Worm (Caenorhabditis elegans): ENCODE results near the gene nra-1.

DNA sequence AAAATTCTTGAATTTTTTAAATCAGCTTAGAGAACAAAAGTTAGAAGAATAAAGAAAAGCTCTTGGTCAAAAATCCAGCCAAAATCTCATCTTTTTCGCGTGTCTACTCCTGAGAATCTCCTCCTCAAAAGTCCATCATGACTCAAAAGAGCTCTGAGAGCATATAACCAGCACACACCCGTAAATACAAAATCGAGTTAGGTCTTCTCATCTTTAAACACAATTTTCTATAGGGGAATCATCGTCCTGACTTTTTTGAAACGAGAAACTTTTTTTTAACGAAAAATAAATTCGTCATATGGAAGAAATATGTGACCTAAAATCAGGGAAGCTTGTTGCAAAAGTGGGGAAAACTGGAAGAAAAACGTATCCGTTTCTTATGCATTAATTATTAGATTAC lies 50.5 kb downstream of the nra-1 start:
- TF ChIP-seq F10B5.3 (tag; optimal IDR thresholded peaks at IDR 0.05) (no peak), zip-2 (tag; optimal IDR thresholded peaks at IDR 0.05) (no peak), ztf-7 (tag; optimal IDR thresholded peaks at IDR 0.05) (no peak)
